Worm (Caenorhabditis elegans) whole organism, late embryonic: ENCODE data around the gene cyp-35D1.

Source experiments
- C08G9.2 ChIP-seq: sonication (generic microtip); optimal IDR thresholded peaks from 2 replicates; lab custom pipeline; 2016; ENCODE audit warnings: mild to moderate bottlenecking, missing genetic modification characterization, moderate library complexity, missing compliant biosample characterization
- C38D4.7 ChIP-seq: fragments of 200-800 bp; sonication (Bioruptor generic); optimal IDR thresholded peaks from 2 replicates; lab custom pipeline; 2018; ENCODE audit warnings: mild to moderate bottlenecking, missing genetic modification characterization, moderate library complexity, missing compliant biosample characterization
- F13H6.1 ChIP-seq: sonication (generic microtip); optimal IDR thresholded peaks from 2 replicates; lab custom pipeline; 2016; ENCODE audit warnings: missing genetic modification characterization, missing compliant biosample characterization
- T23F11.4 ChIP-seq: fragments of 200-800 bp; sonication (Bioruptor generic); optimal IDR thresholded peaks from 2 replicates; lab custom pipeline; 2018; ENCODE audit warnings: mild to moderate bottlenecking, missing genetic modification characterization, missing compliant biosample characterization
- Y22D7AL.16 ChIP-seq: sonication (generic microtip); optimal IDR thresholded peaks from 2 replicates; lab custom pipeline; 2016; ENCODE audit warnings: missing genetic modification characterization, missing compliant biosample characterization
- ahr-1 ChIP-seq: sonication (generic microtip); optimal IDR thresholded peaks from 2 replicates; lab custom pipeline; 2016; ENCODE audit warnings: missing genetic modification characterization, missing compliant biosample characterization
- ama-1 ChIP-seq: fragments of 150-350 bp; optimal IDR thresholded peaks from 2 replicates; lab custom pipeline; 2014
- ceh-14 ChIP-seq: sonication (generic microtip); optimal IDR thresholded peaks from 2 replicates; lab custom pipeline; 2016; ENCODE audit warnings: missing genotype, missing genetic modification characterization, missing compliant biosample characterization
- ceh-18 ChIP-seq: sonication (generic microtip); optimal IDR thresholded peaks from 2 replicates; lab custom pipeline; 2016; ENCODE audit warnings: missing genetic modification characterization, missing compliant biosample characterization
- ceh-2 ChIP-seq: sonication (generic microtip); optimal IDR thresholded peaks from 2 replicates; lab custom pipeline; 2016; ENCODE audit warnings: missing genotype, missing genetic modification characterization, missing compliant biosample characterization
- ceh-24 ChIP-seq: sonication (generic microtip); optimal IDR thresholded peaks from 2 replicates; lab custom pipeline; 2016; ENCODE audit warnings: mild to moderate bottlenecking, missing genetic modification characterization, missing compliant biosample characterization
- ceh-30 ChIP-seq: fragments of 150-350 bp; optimal IDR thresholded peaks from 2 replicates; lab custom pipeline; 2014; ENCODE audit warnings: missing biosample characterization, missing genetic modification characterization
- ceh-31 ChIP-seq: sonication (generic microtip); optimal IDR thresholded peaks from 2 replicates; lab custom pipeline; 2016; ENCODE audit warnings: missing genetic modification characterization, missing compliant biosample characterization
- ceh-45 ChIP-seq: fragments of 200-800 bp; sonication (Bioruptor generic); IDR thresholded peaks from 2 replicates; pipeline ENCODE4 v1.3.6; 2022; ENCODE audit warnings: missing genetic modification reagents, missing genetic modification characterization, missing compliant biosample characterization
- ceh-48 ChIP-seq: sonication (generic microtip); optimal IDR thresholded peaks from 2 replicates; lab custom pipeline; 2016; ENCODE audit warnings: missing genetic modification characterization, inconsistent platforms, missing compliant biosample characterization
- dve-1 ChIP-seq: sonication (generic microtip); optimal IDR thresholded peaks from 2 replicates; lab custom pipeline; 2017; ENCODE audit warnings: antibody characterized with exemption, mild to moderate bottlenecking, missing genetic modification characterization, missing compliant biosample characterization
- elt-4 ChIP-seq: sonication (generic microtip); optimal IDR thresholded peaks from 2 replicates; lab custom pipeline; 2016; ENCODE audit warnings: missing genetic modification characterization, missing compliant biosample characterization
- eyg-1 ChIP-seq: sonication (generic microtip); optimal IDR thresholded peaks from 2 replicates; lab custom pipeline; 2016; ENCODE audit warnings: missing genotype, missing genetic modification characterization, missing compliant biosample characterization
- fax-1 ChIP-seq: sonication (generic microtip); optimal IDR thresholded peaks from 2 replicates; lab custom pipeline; 2016; ENCODE audit warnings: missing genotype, missing genetic modification characterization, missing compliant biosample characterization
- gmeb-2 ChIP-seq: sonication (generic microtip); optimal IDR thresholded peaks from 2 replicates; lab custom pipeline; 2016; ENCODE audit warnings: missing genetic modification characterization, inconsistent platforms, missing compliant biosample characterization
- hlh-15 ChIP-seq: sonication (generic microtip); optimal IDR thresholded peaks from 2 replicates; lab custom pipeline; 2016; ENCODE audit warnings: missing genetic modification characterization, missing compliant biosample characterization
- hlh-30 ChIP-seq: sonication (generic microtip); optimal IDR thresholded peaks from 2 replicates; lab custom pipeline; 2017; ENCODE audit warnings: antibody characterized with exemption, missing genetic modification characterization, missing compliant biosample characterization; ENCODE audit not compliant: insufficient read depth
- hlh-6 ChIP-seq: sonication (generic microtip); optimal IDR thresholded peaks from 2 replicates; lab custom pipeline; 2016; ENCODE audit warnings: missing genotype, missing genetic modification characterization, missing compliant biosample characterization
- lim-6 ChIP-seq: sonication (generic microtip); optimal IDR thresholded peaks from 2 replicates; lab custom pipeline; 2016; ENCODE audit warnings: missing genetic modification characterization, missing compliant biosample characterization
- nfya-1 ChIP-seq: sonication (generic microtip); optimal IDR thresholded peaks from 2 replicates; lab custom pipeline; 2017; ENCODE audit warnings: missing genetic modification characterization, mild to moderate bottlenecking, missing compliant biosample characterization, antibody characterized with exemption, moderate library complexity
- npax-4 ChIP-seq: sonication (generic microtip); optimal IDR thresholded peaks from 2 replicates; lab custom pipeline; 2016; ENCODE audit warnings: missing genetic modification characterization, missing compliant biosample characterization
- odd-2 ChIP-seq: sonication (generic microtip); optimal IDR thresholded peaks from 2 replicates; lab custom pipeline; 2017; ENCODE audit warnings: antibody characterized with exemption, mild to moderate bottlenecking, missing genetic modification characterization, missing compliant biosample characterization
- pax-1 ChIP-seq: fragments of 150-350 bp; optimal IDR thresholded peaks from 2 replicates; lab custom pipeline; 2014; ENCODE audit warnings: missing biosample characterization, missing genetic modification characterization
- pha-4 ChIP-seq: fragments of 150-350 bp; optimal IDR thresholded peaks from 2 replicates; lab custom pipeline; 2018; ENCODE audit warnings: missing biosample characterization, missing genetic modification reagents, missing genetic modification characterization
- sox-4 ChIP-seq: sonication (generic microtip); optimal IDR thresholded peaks from 2 replicates; lab custom pipeline; 2017; ENCODE audit warnings: mild to moderate bottlenecking, missing genetic modification characterization, inconsistent platforms, missing compliant biosample characterization
- syd-9 ChIP-seq: sonication (generic microtip); optimal IDR thresholded peaks from 2 replicates; lab custom pipeline; 2016; ENCODE audit warnings: mild to moderate bottlenecking, missing genetic modification characterization, moderate library complexity, missing compliant biosample characterization
- unc-3 ChIP-seq, 2 experiments: fragments of 200-800 bp in 1 of 2; sonication (Bioruptor generic) in 1 of 2; sonication (generic microtip) in 1 of 2; conservative IDR thresholded peaks in 1 of 2; optimal IDR thresholded peaks in 1 of 2; 2 replicates each; pipeline versions ENCODE4 v1.3.6 to Lab custom; 2016 to 2022; ENCODE audit warnings: missing compliant biosample characterization in 2 of 2, missing genetic modification characterization in 2 of 2, missing genetic modification reagents in 1 of 2
- unc-42 ChIP-seq: sonication (generic microtip); optimal IDR thresholded peaks from 2 replicates; lab custom pipeline; 2016; ENCODE audit warnings: missing genotype, missing genetic modification characterization, missing compliant biosample characterization
- unc-55 ChIP-seq: sonication (generic microtip); optimal IDR thresholded peaks from 2 replicates; lab custom pipeline; 2017; ENCODE audit warnings: missing biosample characterization, missing genetic modification reagents, missing genetic modification characterization
- zip-5 ChIP-seq: sonication (generic microtip); optimal IDR thresholded peaks from 2 replicates; lab custom pipeline; 2016; ENCODE audit warnings: missing genetic modification characterization, missing compliant biosample characterization

The cyp-35D1 gene

ce11 chrV:16031571-16031970 lies 37.5 kb upstream of the cyp-35D1 start, which contains the start of gene T10C6.7:
T10C6.7 (minus strand) TSS chrV:16031713.
- TF ChIP-seq syd-9 (tag; lab: Kevin White, UChicago), result no peak
- TF ChIP-seq npax-4 (tag; lab: Kevin White, UChicago), result no peak
- TF ChIP-seq ceh-2, result no peak
- no peak for TF ChIP-seq ceh-45 (GFP tag; lab: Robert Waterston, UW)
- no peak for TF ChIP-seq elt-4

- TF ChIP-seq ceh-24 (no peak), pha-4 (no peak), C38D4.7 (GFP tag; lab: Kevin White, UChicago) (no peak), ceh-48 (no peak), gmeb-2 (no peak), ama-1 (lab: Kevin White, UChicago) (no peak), eyg-1 (tag; lab: Kevin White, UChicago) (no peak), hlh-6 (tag; lab: Kevin White, UChicago) (no peak), T23F11.4 (GFP tag; lab: Kevin White, UChicago) (no peak), ceh-30 (tag; lab: Kevin White, UChicago) (no peak), syd-9 (tag; lab: Kevin White, UChicago) (no peak), nfya-1 (tag; lab: Kevin White, UChicago) (no peak), pax-1 (tag; lab: Kevin White, UChicago) (no peak), F13H6.1 (tag; lab: Kevin White, UChicago) (no peak), dve-1 (tag; lab: Kevin White, UChicago) (no peak), lim-6 (tag; lab: Kevin White, UChicago) (no peak)
Measured at ce11 chrV:16032761-16033160, 36.3 kb upstream of the cyp-35D1 start, which contains the start of gene T10C6.16. T10C6.16 (minus strand) TSS chrV:16033005.

ce11 chrV:16033491-16033890 lies 35.5 kb upstream of the cyp-35D1 start:
- TF ChIP-seq odd-2 (tag; lab: Kevin White, UChicago), result no peak
- TF ChIP-seq ceh-18, result no peak
- no peak for TF ChIP-seq ceh-31 (tag; lab: Kevin White, UChicago)
- no peak for TF ChIP-seq hlh-6 (tag; lab: Kevin White, UChicago)
- no peak for TF ChIP-seq zip-5 (tag; lab: Kevin White, UChicago)
- TF ChIP-seq ceh-2, result no peak
- no peak for TF ChIP-seq T23F11.4 (GFP tag; lab: Kevin White, UChicago)
- no peak for TF ChIP-seq ceh-14 (tag; lab: Kevin White, UChicago)
- no peak for TF ChIP-seq unc-42 (tag; lab: Kevin White, UChicago)
- TF ChIP-seq ahr-1 (tag; lab: Kevin White, UChicago), result no peak
- TF ChIP-seq hlh-30, result no peak
- no peak for TF ChIP-seq npax-4 (tag; lab: Kevin White, UChicago)
- no peak for TF ChIP-seq hlh-15
- TF ChIP-seq fax-1 (tag; lab: Kevin White, UChicago), result no peak
- TF ChIP-seq unc-3 (GFP tag; conservative IDR thresholded peaks at IDR 0.05; lab: Robert Waterston, UW), result no peak
- no peak for TF ChIP-seq unc-3 (tag; optimal IDR thresholded peaks at IDR 0.05; lab: Kevin White, UChicago)
- no peak for TF ChIP-seq C08G9.2
- no peak for TF ChIP-seq sox-4 (tag; lab: Kevin White, UChicago)
- no peak for TF ChIP-seq Y22D7AL.16 (tag; lab: Kevin White, UChicago)
- no peak for TF ChIP-seq ceh-48

- TF ChIP-seq unc-55 (GFP tag; lab: Kevin White, UChicago), result no peak
Measured at ce11 chrV:16036166-16036565, 32.9 kb upstream of the cyp-35D1 start, which contains the start of gene T10C6.10. T10C6.10 (plus strand) TSS chrV:16036413.
